Worm (Caenorhabditis elegans): Measurements from ENCODE around the gene nog-1.
A peak's percentile ranks its signal among the peaks of the same experiment; 100 is the strongest.

The nog-1 gene

DNA sequence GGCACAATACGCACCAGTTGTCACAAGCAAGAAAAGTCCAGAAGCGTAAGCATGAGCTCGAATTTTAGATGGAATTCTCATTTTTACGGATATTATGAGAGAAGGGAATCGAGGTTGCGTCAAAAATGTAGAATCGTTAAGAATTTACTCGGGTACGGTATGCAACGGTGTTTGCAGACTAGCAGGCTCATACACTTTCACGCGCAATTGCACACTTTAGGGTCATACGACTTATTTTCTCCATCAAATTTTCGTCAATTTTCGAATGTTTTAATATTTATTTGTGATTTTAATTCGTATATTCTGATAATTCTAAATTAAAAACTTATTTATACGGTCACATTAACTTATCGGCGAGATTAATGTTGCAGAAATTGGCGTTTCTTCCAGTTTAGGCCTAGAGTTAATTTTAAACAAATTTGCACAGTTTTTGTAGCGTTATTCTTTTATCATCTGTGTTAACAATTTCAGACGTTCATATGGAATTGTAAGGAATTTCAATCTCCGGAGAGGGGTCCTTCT is at the start of gene nog-1, which contains the start of gene T07A9.15:
nog-1 (plus strand) TSS at position 472 of the 522 bp plus-strand sequence.
T07A9.15 (minus strand) TSS at position 138 of the 522 bp plus-strand sequence.
- peak; percentile 27 for TF ChIP-seq hlh-11 (tag; optimal IDR thresholded peaks at IDR 0.05)
- peak; percentile 88 for TF ChIP-seq mes-2 (tag; optimal IDR thresholded peaks at IDR 0.05; ENCODE audit: poor library complexity, severe bottlenecking)
- TF ChIP-seq lir-3 (tag; optimal IDR thresholded peaks at IDR 0.05) = no peak
- no peak for TF ChIP-seq ztf-11 (tag; optimal IDR thresholded peaks at IDR 0.05)
- TF ChIP-seq aly-2 (tag; optimal IDR thresholded peaks at IDR 0.05) = no peak
- TF ChIP-seq arid-1 (GFP tag; conservative IDR thresholded peaks at IDR 0.05) = 0 out of 2 replicates have a peak, but pooled peaks have one; percentile 19
- TF ChIP-seq nhr-6 (tag; optimal IDR thresholded peaks at IDR 0.05) = peak; percentile 66
- peak; percentile 18 for TF ChIP-seq duxl-1 (tag; optimal IDR thresholded peaks at IDR 0.05; ENCODE audit: poor library complexity)
- TF ChIP-seq ceh-82 (tag; optimal IDR thresholded peaks at IDR 0.05) = no peak
- no peak for TF ChIP-seq sdz-12 (GFP tag; optimal IDR thresholded peaks at IDR 0.05)
- TF ChIP-seq dpl-1 (GFP tag; optimal IDR thresholded peaks at IDR 0.05) = peak; percentile 63
- TF ChIP-seq dmd-6 (GFP tag; IDR thresholded peaks at IDR 0.05) = peak; percentile 31; the same call in 1 of the 2 replicates
- TF ChIP-seq lsy-2 (tag; optimal IDR thresholded peaks at IDR 0.05) = peak; percentile 93 to 99
- TF ChIP-seq hlh-30 (tag; optimal IDR thresholded peaks at IDR 0.05; ENCODE audit: insufficient read depth) = peak; percentile 92
- TF ChIP-seq nhr-76 (tag; optimal IDR thresholded peaks at IDR 0.05) = no peak
- no peak for TF ChIP-seq ctbp-1 (GFP tag; IDR thresholded peaks at IDR 0.05)
- 0 out of 2 replicates have a peak, but pooled peaks have one; percentile 22 for TF ChIP-seq vab-7 (GFP tag; IDR thresholded peaks at IDR 0.05)
- peak; percentile 44 for TF ChIP-seq nhr-77 (tag; optimal IDR thresholded peaks at IDR 0.05)
- peak in 1 of 2 experiments; percentile 27 for TF ChIP-seq hif-1 (tag; optimal IDR thresholded peaks at IDR 0.05)
- peak; percentile 41 for TF ChIP-seq rbr-2 (tag; optimal IDR thresholded peaks at IDR 0.05)
- no peak for TF ChIP-seq lin-39 (tag; optimal IDR thresholded peaks at IDR 0.05)
- TF ChIP-seq mep-1 (tag; optimal IDR thresholded peaks at IDR 0.05) = peak; percentile 68
- TF ChIP-seq ceh-32 (tag; optimal IDR thresholded peaks at IDR 0.05; ENCODE audit: poor library complexity) = no peak
- no peak for TF ChIP-seq fos-1 (tag; optimal IDR thresholded peaks at IDR 0.05)
- peak; percentile 89 for TF ChIP-seq aha-1 (tag)
- no peak for TF ChIP-seq spr-1 (tag; optimal IDR thresholded peaks at IDR 0.05)
- TF ChIP-seq hmg-1.1 (GFP tag; IDR thresholded peaks at IDR 0.05) = peak; percentile 51; the same call in 1 of the 2 replicates
- TF ChIP-seq nhr-25 (tag; optimal IDR thresholded peaks at IDR 0.05; ENCODE audit: borderline replicate concordance, insufficient read depth) = peak; percentile 40
- TF ChIP-seq lin-38 (GFP tag; IDR thresholded peaks at IDR 0.05) = peak; percentile 65
- TF ChIP-seq pha-4 (GFP tag; IDR thresholded peaks at IDR 0.05) = 0 out of 2 replicates have a peak, but pooled peaks have one; percentile 28
- peak; percentile 33 for TF ChIP-seq pha-4 (tag; optimal IDR thresholded peaks at IDR 0.05)
- TF ChIP-seq ZK337.2 (GFP tag; IDR thresholded peaks at IDR 0.05) = no peak
- peak; percentile 33 for TF ChIP-seq dve-1 (tag; optimal IDR thresholded peaks at IDR 0.05; ENCODE audit: insufficient read depth)
- TF ChIP-seq nhr-11 (tag; optimal IDR thresholded peaks at IDR 0.05) = peak; percentile 27

- no peak for TF ChIP-seq duxl-1 (tag; optimal IDR thresholded peaks at IDR 0.05; ENCODE audit: poor library complexity)
- TF ChIP-seq mdt-29 (GFP tag; IDR thresholded peaks at IDR 0.05) = no peak
- TF ChIP-seq hlh-11 (tag; optimal IDR thresholded peaks at IDR 0.05) = peak; percentile 27
- TF ChIP-seq hif-1 (tag; optimal IDR thresholded peaks at IDR 0.05) = peak in 1 of 2 experiments; percentile 85
Measured at ce11 chrIV:364983-365382, 28.7 kb upstream of the nog-1 start.

- peak; percentile 37 for TF ChIP-seq mep-1 (tag; optimal IDR thresholded peaks at IDR 0.05)
- TF ChIP-seq hlh-30 (tag; optimal IDR thresholded peaks at IDR 0.05; ENCODE audit: insufficient read depth) = peak; percentile 32
- no peak for TF ChIP-seq lin-13 (GFP tag; optimal IDR thresholded peaks at IDR 0.05)
- peak; percentile 90 for TF ChIP-seq aha-1 (tag)
- no peak for TF ChIP-seq T26A8.4 (GFP tag; IDR thresholded peaks at IDR 0.05)
- no peak for TF ChIP-seq nhr-25 (tag; optimal IDR thresholded peaks at IDR 0.05; ENCODE audit: borderline replicate concordance, insufficient read depth)
- TF ChIP-seq unc-62 (GFP tag; optimal IDR thresholded peaks at IDR 0.05 in 1 of 2) = peak in 1 of 2 experiments; percentile 91
- TF ChIP-seq unc-62 (tag; optimal IDR thresholded peaks at IDR 0.05) = no peak
- TF ChIP-seq gei-8 (GFP tag; optimal IDR thresholded peaks at IDR 0.05) = no peak
- TF ChIP-seq zag-1 (tag; optimal IDR thresholded peaks at IDR 0.05) = no peak
- TF ChIP-seq lsy-2 (tag; optimal IDR thresholded peaks at IDR 0.05) = peak in 1 of 2 experiments; percentile 70
- TF ChIP-seq mxl-3 (GFP tag; optimal IDR thresholded peaks at IDR 0.05) = no peak
- TF ChIP-seq nhr-41 (GFP tag; IDR thresholded peaks at IDR 0.05) = no peak
- peak; percentile 23 for TF ChIP-seq hlh-11 (tag; optimal IDR thresholded peaks at IDR 0.05)
- TF ChIP-seq dmd-8 (GFP tag; IDR thresholded peaks at IDR 0.05) = no peak
- no peak for TF ChIP-seq F44E2.7 (GFP tag; IDR thresholded peaks at IDR 0.05)
- TF ChIP-seq F10B5.3 (tag; optimal IDR thresholded peaks at IDR 0.05) = no peak
- TF ChIP-seq rbr-2 (tag; optimal IDR thresholded peaks at IDR 0.05) = peak; percentile 53
Measured at ce11 chrIV:366406-366805, 27.3 kb upstream of the nog-1 start.

All from whole organism, L4 larva.